Fruit fly (Drosophila melanogaster): Measurements from ENCODE around the gene Nup133.
A peak's percentile ranks its signal among the peaks of the same experiment; 100 is the strongest.

Nup133 gene

DNA sequence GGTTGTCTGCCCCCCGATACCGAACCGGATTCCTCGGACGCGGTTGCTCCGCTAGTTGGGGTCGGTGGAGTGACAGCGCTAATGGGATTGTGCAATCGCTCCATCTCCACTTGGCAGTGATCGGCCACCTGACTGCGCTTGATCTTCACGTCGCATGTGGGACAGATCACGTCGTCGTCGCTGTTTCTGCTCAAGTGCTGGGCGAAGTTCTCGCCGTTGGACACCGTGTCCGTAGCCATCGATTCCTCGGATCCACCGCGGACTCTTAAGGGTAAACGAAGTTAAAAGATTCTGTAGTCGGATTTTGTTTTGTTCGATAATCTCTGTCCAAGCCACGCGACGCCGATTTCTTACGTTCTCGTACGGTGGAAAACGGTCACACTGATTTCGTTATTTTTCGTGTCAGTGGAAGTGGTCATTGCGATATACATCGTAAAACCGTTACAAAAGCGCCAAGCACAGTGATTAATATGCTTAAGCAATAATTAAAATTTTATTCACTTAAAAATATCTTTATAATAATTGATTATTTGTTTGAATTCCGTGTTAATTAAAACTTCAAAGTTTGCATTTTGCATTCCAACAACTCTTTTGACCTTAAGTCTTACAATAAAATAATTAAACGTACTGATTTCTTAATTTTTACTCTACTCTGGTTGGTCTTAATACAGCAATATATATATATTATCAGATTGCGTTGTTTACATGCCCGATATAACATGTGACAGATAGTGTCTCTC, 35.8 kb downstream of the Nup133 start, which contains the start of gene RNF220 (continued):
- TF ChIP-seq crol (GFP tag; IDR thresholded peaks at IDR 0.05) (no peak), CG11723 (GFP tag; optimal IDR thresholded peaks at IDR 0.05) (no peak), CG4820 (GFP tag; optimal IDR thresholded peaks at IDR 0.05) (no peak), bab2 (GFP tag; optimal IDR thresholded peaks at IDR 0.05) (no peak), CG10654 (GFP tag; optimal IDR thresholded peaks at IDR 0.05) (no peak), HmgD (GFP tag; optimal IDR thresholded peaks at IDR 0.05) (no peak), CG13296 (GFP tag; optimal IDR thresholded peaks at IDR 0.05) (no peak), Rfx (GFP tag; IDR thresholded peaks at IDR 0.05) (peak; percentile 38; the same call in 1 of the 2 replicates), Dfd (GFP tag; optimal IDR thresholded peaks at IDR 0.05) (no peak), Eip74EF (GFP tag; optimal IDR thresholded peaks at IDR 0.05) (no peak), kay (GFP tag; optimal IDR thresholded peaks at IDR 0.05) (no peak), CG9437 (GFP tag; optimal IDR thresholded peaks at IDR 0.05) (peak; percentile 97), sima (GFP tag; optimal IDR thresholded peaks at IDR 0.05) (no peak), sna (GFP tag; IDR thresholded peaks at IDR 0.05; ENCODE audit: partially characterized antibody) (no peak; the same call in 1 of the 2 replicates), Poxn (GFP tag; IDR thresholded peaks at IDR 0.05) (no peak), Dbx (GFP tag; IDR thresholded peaks at IDR 0.05) (peak; percentile 20; the same call in 1 of the 3 replicates), CG6813 (GFP tag; optimal IDR thresholded peaks at IDR 0.05) (no peak), CG17361 (GFP tag; IDR thresholded peaks at IDR 0.05) (peak; percentile 60), Dll (GFP tag; IDR thresholded peaks at IDR 0.05; ENCODE audit: partially characterized antibody) (peak; percentile 77), chinmo (GFP tag; IDR thresholded peaks at IDR 0.05; ENCODE audit: partially characterized antibody) (peak; percentile 16; the same call in 1 of the 4 replicates), CG43689 (GFP tag; IDR thresholded peaks at IDR 0.05) (no peak), Blimp-1 (GFP tag; optimal IDR thresholded peaks at IDR 0.05) (no peak), z (GFP tag; IDR thresholded peaks at IDR 0.05) (no peak), repo (GFP tag; optimal IDR thresholded peaks at IDR 0.05) (no peak), Nf-YC (tag; optimal IDR thresholded peaks at IDR 0.05) (no peak), TFAM (GFP tag; optimal IDR thresholded peaks at IDR 0.05) (no peak), CG3407 (GFP tag; optimal IDR thresholded peaks at IDR 0.05) (no peak), Xrp1 (GFP tag; IDR thresholded peaks at IDR 0.05) (no peak), Mrtf (GFP tag; IDR thresholded peaks at IDR 0.05) (no peak), tgo (GFP tag; IDR thresholded peaks at IDR 0.05) (no peak), CG17186 (GFP tag; optimal IDR thresholded peaks at IDR 0.05) (no peak), dm (GFP tag; optimal IDR thresholded peaks at IDR 0.05) (peak; percentile 30), tll (GFP tag; optimal IDR thresholded peaks at IDR 0.05) (no peak), CG2712 (tag; optimal IDR thresholded peaks at IDR 0.05) (peak; percentile 34), CG32532 (GFP tag; IDR thresholded peaks at IDR 0.05) (no peak; the same call in 1 of the 2 replicates), CG15269 (tag; optimal IDR thresholded peaks at IDR 0.05) (peak; percentile 4), NK7.1 (GFP tag; optimal IDR thresholded peaks at IDR 0.05) (no peak), seq (GFP tag; IDR thresholded peaks at IDR 0.05) (no peak), CG2120 (GFP tag; optimal IDR thresholded peaks at IDR 0.05) (no peak), Bdp1 (GFP tag; optimal IDR thresholded peaks at IDR 0.05) (no peak), Dek (tag; optimal IDR thresholded peaks at IDR 0.05) (peak; percentile 40), CG12155 (GFP tag; optimal IDR thresholded peaks at IDR 0.05) (no peak), gcm2 (GFP tag; optimal IDR thresholded peaks at IDR 0.05) (no peak), MBD-R2 (GFP tag; IDR thresholded peaks at IDR 0.05) (peak; percentile 45), CG10321 (GFP tag; IDR thresholded peaks at IDR 0.05) (no peak), Spps (tag; optimal IDR thresholded peaks at IDR 0.05) (no peak), CG32772 (GFP tag; IDR thresholded peaks at IDR 0.05) (no peak), CG7928 (GFP tag; optimal IDR thresholded peaks at IDR 0.05) (no peak), corto (GFP tag; optimal IDR thresholded peaks at IDR 0.05) (no peak), fd3F (GFP tag; optimal IDR thresholded peaks at IDR 0.05) (no peak)
